Fruit fly (Drosophila melanogaster) whole organism, embryonic: ENCODE measurements around the gene Tlk.

Source experiments
- ATbp ChIP-seq: fragments of 200-800 bp; sonication (Bioruptor generic); optimal IDR thresholded peaks from 2 replicates; lab custom pipeline; 2017; ENCODE audit warnings: missing biosample characterization, mild to moderate bottlenecking, missing genetic modification characterization, missing genetic modification reagents
- Atf6 ChIP-seq: fragments of 200-800 bp; sonication (Bioruptor generic); IDR thresholded peaks from 2 replicates; pipeline ENCODE4 v1.3.6; 2022; ENCODE audit warnings: missing biosample characterization, missing genetic modification characterization
- Bdp1 ChIP-seq: fragments of 200-800 bp; sonication (Bioruptor generic); optimal IDR thresholded peaks from 3 replicates; lab custom pipeline; 2016; ENCODE audit warnings: missing biosample characterization, missing genetic modification characterization
- CG10147 ChIP-seq: fragments of 200-800 bp; sonication (Bioruptor generic); optimal IDR thresholded peaks from 2 replicates; lab custom pipeline; 2019; ENCODE audit warnings: missing biosample characterization, mild to moderate bottlenecking, missing genetic modification characterization, moderate library complexity
- CG11695 ChIP-seq: fragments of 200-800 bp; sonication (Bioruptor generic); IDR thresholded peaks from 3 replicates; pipeline ENCODE4 v1.3.6; 2022; ENCODE audit warnings: missing biosample characterization, missing genetic modification characterization
- CG11696 ChIP-seq: fragments of 200-800 bp; sonication (Bioruptor generic); IDR thresholded peaks from 2 replicates; pipeline ENCODE4 v1.3.6; 2022; ENCODE audit warnings: missing biosample characterization, missing genetic modification characterization
- CG14710 ChIP-seq: fragments of 200-800 bp; sonication (Bioruptor generic); optimal IDR thresholded peaks from 3 replicates; lab custom pipeline; 2019; ENCODE audit warnings: missing biosample characterization, mild to moderate bottlenecking, missing genetic modification characterization, moderate library complexity
- CG1529 ChIP-seq: fragments of 200-800 bp; sonication (Bioruptor generic); optimal IDR thresholded peaks from 3 replicates; lab custom pipeline; 2018; ENCODE audit warnings: missing biosample characterization, missing genetic modification characterization
- CG17359 ChIP-seq: fragments of 200-800 bp; sonication (Bioruptor generic); optimal IDR thresholded peaks from 3 replicates; lab custom pipeline; 2018; ENCODE audit warnings: missing biosample characterization, mild to moderate bottlenecking, missing genetic modification characterization, moderate library complexity
- CG17361 ChIP-seq: fragments of 200-800 bp; sonication (Bioruptor generic); IDR thresholded peaks from 3 replicates; pipeline ENCODE4 v1.3.6; 2022; ENCODE audit warnings: missing biosample characterization, missing genetic modification characterization
- CG17829 ChIP-seq: fragments of 200-800 bp; optimal IDR thresholded peaks from 2 replicates; lab custom pipeline; 2019; ENCODE audit warnings: missing biosample characterization, mild to moderate bottlenecking, missing genetic modification characterization, moderate library complexity
- CG18476 ChIP-seq: fragments of 200-800 bp; sonication (Bioruptor generic); optimal IDR thresholded peaks from 2 replicates; lab custom pipeline; 2016; ENCODE audit warnings: missing biosample characterization, mild to moderate bottlenecking, missing genetic modification characterization
- CG18764 ChIP-seq: fragments of 200-800 bp; sonication (Bioruptor generic); optimal IDR thresholded peaks from 3 replicates; lab custom pipeline; 2016; ENCODE audit warnings: missing biosample characterization, missing genetic modification characterization
- CG2202 ChIP-seq: fragments of 200-800 bp; sonication (Bioruptor generic); optimal IDR thresholded peaks from 2 replicates; lab custom pipeline; 2018; ENCODE audit warnings: missing biosample characterization, mild to moderate bottlenecking, missing genetic modification characterization
- CG2712 ChIP-seq: fragments of 200-800 bp; optimal IDR thresholded peaks from 3 replicates; lab custom pipeline; 2019; ENCODE audit warnings: missing biosample characterization, mild to moderate bottlenecking, missing genetic modification characterization, moderate library complexity
- CG30431 ChIP-seq: fragments of 200-800 bp; sonication (Bioruptor generic); optimal IDR thresholded peaks from 2 replicates; lab custom pipeline; 2017; ENCODE audit warnings: missing biosample characterization, missing genetic modification characterization
- CG31441 ChIP-seq: fragments of 200-800 bp; sonication (Bioruptor generic); IDR thresholded peaks from 2 replicates; pipeline ENCODE4 v1.3.6; 2022; ENCODE audit warnings: missing biosample characterization, missing genetic modification characterization
- CG43689 ChIP-seq: fragments of 200-800 bp; sonication (Bioruptor generic); IDR thresholded peaks from 2 replicates; pipeline ENCODE4 v1.3.6; 2022; ENCODE audit warnings: missing biosample characterization, missing genetic modification characterization
- CG5180 ChIP-seq: fragments of 200-800 bp; sonication (Bioruptor generic); optimal IDR thresholded peaks from 3 replicates; lab custom pipeline; 2017; ENCODE audit warnings: missing biosample characterization, missing genetic modification characterization, mild to moderate bottlenecking, moderate library complexity, missing genetic modification reagents
- CG6254 ChIP-seq: fragments of 200-800 bp; sonication (Bioruptor generic); optimal IDR thresholded peaks from 3 replicates; lab custom pipeline; 2017; ENCODE audit warnings: mild to moderate bottlenecking, missing biosample characterization, missing genetic modification reagents, missing genetic modification characterization
- CG6689 ChIP-seq: fragments of 200-800 bp; sonication (Bioruptor generic); IDR thresholded peaks from 2 replicates; pipeline ENCODE4 v1.3.6; 2022; ENCODE audit warnings: missing biosample characterization, missing genetic modification characterization
- CG9727 ChIP-seq: fragments of 200-800 bp; sonication (Bioruptor generic); optimal IDR thresholded peaks from 3 replicates; lab custom pipeline; 2017; ENCODE audit warnings: missing biosample characterization, mild to moderate bottlenecking, missing genetic modification characterization
- CG9817 ChIP-seq: fragments of 200-800 bp; sonication (Bioruptor generic); optimal IDR thresholded peaks from 2 replicates; lab custom pipeline; 2018; ENCODE audit warnings: missing biosample characterization, mild to moderate bottlenecking, missing genetic modification characterization, moderate library complexity
- D ChIP-seq, 2 experiments: fragments of 200-800 bp in 1 of 2; fragments of >200 bp in 1 of 2; sonication (Bioruptor generic) in 1 of 2; optimal IDR thresholded peaks; 2 replicates in 1 of 2; 3 replicates in 1 of 2; lab custom pipeline; 2017; ENCODE audit warnings: mild to moderate bottlenecking in 1 of 2, missing biosample characterization in 1 of 2, missing genetic modification characterization in 1 of 2, missing genetic modification reagents in 1 of 2
- D19A ChIP-seq: fragments of 200-800 bp; optimal IDR thresholded peaks from 3 replicates; lab custom pipeline; 2019; ENCODE audit warnings: missing biosample characterization, mild to moderate bottlenecking, missing genetic modification characterization, moderate library complexity
- Ets65A ChIP-seq: fragments of 200-800 bp; sonication (Bioruptor generic); peaks from one replicate; lab custom pipeline; 2016; ENCODE audit warnings: missing biosample characterization, missing genetic modification characterization
- NC2α ChIP-seq: fragments of 200-800 bp; sonication (Bioruptor generic); optimal IDR thresholded peaks from 2 replicates; lab custom pipeline; 2016; ENCODE audit warnings: missing biosample characterization, missing genetic modification characterization
- NfI ChIP-seq: fragments of 200-800 bp; sonication (Bioruptor generic); optimal IDR thresholded peaks from 3 replicates; lab custom pipeline; 2018; ENCODE audit warnings: missing biosample characterization, mild to moderate bottlenecking, missing genetic modification characterization, moderate library complexity
- Rx ChIP-seq: fragments of 200-800 bp; sonication (Bioruptor generic); IDR thresholded peaks from 2 replicates; pipeline ENCODE4 v1.3.6; 2022; ENCODE audit warnings: missing biosample characterization, missing genetic modification characterization
- Sox100B ChIP-seq: fragments of 200-800 bp; sonication (Bioruptor generic); optimal IDR thresholded peaks from 3 replicates; lab custom pipeline; 2018; ENCODE audit warnings: missing biosample characterization, mild to moderate bottlenecking, missing genetic modification characterization
- Sry-δ ChIP-seq: fragments of 200-800 bp; sonication (Bioruptor generic); optimal IDR thresholded peaks from 2 replicates; lab custom pipeline; 2016; ENCODE audit warnings: missing biosample characterization, missing genetic modification characterization
- chif ChIP-seq, 2 experiments: fragments of 200-800 bp; sonication (Bioruptor generic); optimal IDR thresholded peaks; 3 replicates each; lab custom pipeline; 2016; ENCODE audit warnings: missing biosample characterization in 2 of 2, missing genetic modification characterization in 2 of 2
- crp ChIP-seq, 2 experiments: fragments of 200-800 bp; sonication (Bioruptor generic); optimal IDR thresholded peaks; 2 replicates in 1 of 2; 3 replicates in 1 of 2; lab custom pipeline; 2017; ENCODE audit warnings: missing biosample characterization in 2 of 2, missing genetic modification characterization in 2 of 2, mild to moderate bottlenecking in 1 of 2, moderate library complexity in 1 of 2
- ems ChIP-seq: fragments of 200-800 bp; sonication (Bioruptor generic); optimal IDR thresholded peaks from 3 replicates; lab custom pipeline; 2016; ENCODE audit warnings: missing biosample characterization, missing genetic modification characterization
- gsb ChIP-seq: fragments of 200-800 bp; sonication (Bioruptor generic); IDR thresholded peaks from 2 replicates; pipeline ENCODE4 v1.3.6; 2022; ENCODE audit warnings: missing biosample characterization, missing genetic modification characterization
- hbn ChIP-seq: fragments of 200-800 bp; sonication (Bioruptor generic); IDR thresholded peaks from 2 replicates; pipeline ENCODE4 v1.3.6; 2022; ENCODE audit warnings: missing biosample characterization, missing genetic modification characterization; ENCODE audit not compliant: partially characterized antibody
- jing ChIP-seq: fragments of 200-800 bp; sonication (Bioruptor generic); optimal IDR thresholded peaks from 2 replicates; lab custom pipeline; 2018; ENCODE audit warnings: missing biosample characterization, mild to moderate bottlenecking, missing genetic modification characterization
- kah ChIP-seq: fragments of 200-800 bp; sonication (Bioruptor generic); optimal IDR thresholded peaks from 2 replicates; lab custom pipeline; 2018; ENCODE audit warnings: missing biosample characterization, mild to moderate bottlenecking, missing genetic modification characterization
- kay ChIP-seq: fragments of 200-800 bp; sonication (Bioruptor generic); optimal IDR thresholded peaks from 2 replicates; lab custom pipeline; 2016; ENCODE audit warnings: missing biosample characterization, missing genetic modification characterization
- ranshi ChIP-seq: fragments of 200-800 bp; sonication (Bioruptor generic); IDR thresholded peaks from 2 replicates; pipeline ENCODE4 v1.3.6; 2022; ENCODE audit warnings: missing biosample characterization, missing genetic modification characterization
- scrt ChIP-seq: fragments of 200-800 bp; sonication (Bioruptor generic); optimal IDR thresholded peaks from 2 replicates; lab custom pipeline; 2018; ENCODE audit warnings: missing biosample characterization, mild to moderate bottlenecking, missing genetic modification characterization, moderate library complexity
- sens-2 ChIP-seq: fragments of 200-800 bp; sonication (Bioruptor generic); IDR thresholded peaks from 2 replicates; pipeline ENCODE4 v1.3.6; 2022; ENCODE audit warnings: missing biosample characterization, missing genetic modification characterization
- sug ChIP-seq: fragments of 200-800 bp; optimal IDR thresholded peaks from 2 replicates; lab custom pipeline; 2019; ENCODE audit warnings: missing biosample characterization, mild to moderate bottlenecking, missing genetic modification characterization, moderate library complexity
- trem ChIP-seq: fragments of 200-800 bp; optimal IDR thresholded peaks from 3 replicates; lab custom pipeline; 2019; ENCODE audit warnings: missing biosample characterization, mild to moderate bottlenecking, missing genetic modification characterization, moderate library complexity
- wor ChIP-seq: fragments of 200-800 bp; sonication (Bioruptor generic); IDR thresholded peaks from 2 replicates; pipeline ENCODE4 v1.3.6; 2022; ENCODE audit warnings: missing biosample characterization, missing genetic modification characterization

The Tlk gene

dm6 chrX:3691623-3692553 is 27.9 kb upstream of the Tlk start (continued):
- TF ChIP-seq CG18764 (peak; percentile 56), Rx (peak; percentile 57), CG2712 (tag; lab: Kevin White, UChicago) (peak; percentile 86), sens-2 (GFP tag; lab: Robert Waterston, UW) (peak; percentile 60), kah (GFP tag; lab: Kevin White, UChicago) (peak; percentile 81), CG2202 (tag; lab: Kevin White, UChicago) (peak; percentile 49), ranshi (GFP tag; lab: Robert Waterston, UW) (peak; percentile 77), CG17361 (GFP tag; lab: Robert Waterston, UW) (peak; percentile 77), CG6254 (peak; percentile 69), Atf6 (GFP tag; lab: Robert Waterston, UW) (peak; percentile 53; the same call in 1 of the 2 replicates)

DNA sequence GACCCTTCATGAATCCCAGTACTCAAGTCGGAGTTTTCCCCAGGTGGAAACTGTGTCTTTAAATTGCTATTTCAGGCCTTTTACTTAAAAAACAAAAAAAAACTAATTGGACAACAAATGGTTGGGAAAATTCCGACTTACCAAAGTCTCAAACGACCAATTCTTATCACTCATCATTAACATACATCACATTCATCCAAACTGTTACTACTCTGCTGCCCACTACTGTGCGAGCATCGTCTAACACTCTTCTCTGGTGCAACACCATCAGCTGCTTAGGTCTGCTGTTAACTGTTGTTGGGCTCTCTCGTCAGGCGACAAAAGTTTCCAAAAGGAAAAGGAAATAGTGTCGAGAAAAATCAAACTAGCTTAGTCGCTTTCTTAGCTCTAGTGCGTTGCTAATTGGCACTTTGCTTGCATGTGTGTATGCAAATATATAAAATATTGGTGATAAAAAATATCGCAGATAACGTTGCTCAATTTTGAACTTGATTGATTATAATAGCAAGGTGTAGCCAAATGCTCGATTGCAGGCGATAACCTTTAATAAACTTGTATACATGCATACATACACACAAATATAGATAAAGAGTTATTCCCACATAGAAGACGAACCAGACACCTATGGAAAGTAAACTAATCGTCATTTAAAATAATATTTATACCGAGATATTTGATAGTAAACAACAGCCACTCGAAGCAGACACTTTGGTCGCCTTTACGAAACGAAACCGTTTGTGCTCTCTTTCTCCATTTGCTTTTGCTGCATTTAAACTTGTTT is 25.6 kb upstream of the Tlk start:
- peak; percentile 84 for TF ChIP-seq CG11696 (GFP tag; lab: Robert Waterston, UW)
- no peak for TF ChIP-seq kay
- TF ChIP-seq wor (GFP tag; lab: Robert Waterston, UW): no peak
- TF ChIP-seq CG43689 (GFP tag; lab: Robert Waterston, UW): no peak
- TF ChIP-seq CG5180 (GFP tag; lab: Kevin White, UChicago): peak; percentile 66
- TF ChIP-seq NC2α: peak; percentile 32
- TF ChIP-seq CG10147 (GFP tag; lab: Kevin White, UChicago): no peak
- TF ChIP-seq ATbp: peak; percentile 57
- TF ChIP-seq CG14710 (tag; lab: Kevin White, UChicago): peak; percentile 78
- no peak for TF ChIP-seq Bdp1 (GFP tag; lab: Kevin White, UChicago)
- TF ChIP-seq chif (GFP tag; optimal IDR thresholded peaks at IDR 0.05; lab: Kevin White, UChicago): peak; percentile 37 to 64
- peak; percentile 4 for TF ChIP-seq CG30431 (GFP tag; lab: Kevin White, UChicago)
- TF ChIP-seq gsb (GFP tag; lab: Robert Waterston, UW): no peak
- peak; percentile 69 for TF ChIP-seq D19A
- TF ChIP-seq ems (GFP tag; lab: Kevin White, UChicago): peak; percentile 55
- TF ChIP-seq Sry-δ (GFP tag; lab: Kevin White, UChicago): peak; percentile 12
- peak; percentile 51 for TF ChIP-seq NfI
- TF ChIP-seq CG1529 (GFP tag; lab: Kevin White, UChicago): peak; percentile 58
- TF ChIP-seq Sox100B: peak; percentile 83
- TF ChIP-seq CG9817 (tag; lab: Kevin White, UChicago): peak; percentile 6
- TF ChIP-seq CG11695: peak; percentile 34; the same call in 1 of the 3 replicates
- no peak for TF ChIP-seq D (optimal IDR thresholded peaks at IDR 0.05; lab: Kevin White, UChicago)
- peak; percentile 58 for TF ChIP-seq D (GFP tag; optimal IDR thresholded peaks at IDR 0.05; lab: Kevin White, UChicago)
- peak in 1 of 2 experiments; percentile 44 for TF ChIP-seq crp (GFP tag; optimal IDR thresholded peaks at IDR 0.05; lab: Kevin White, UChicago)
- peak; percentile 16; the same call in 1 of the 2 replicates for TF ChIP-seq CG6689
- peak; percentile 42 for TF ChIP-seq CG18476 (GFP tag; lab: Kevin White, UChicago)
- TF ChIP-seq CG17359 (tag; lab: Kevin White, UChicago): peak; percentile 70
- no peak for TF ChIP-seq hbn (GFP tag; lab: Robert Waterston, UW)
- TF ChIP-seq trem (tag; lab: Kevin White, UChicago): peak; percentile 29
- peak; percentile 80 for TF ChIP-seq CG9727 (GFP tag; lab: Kevin White, UChicago)
- peak; percentile 55 for TF ChIP-seq jing (GFP tag; lab: Kevin White, UChicago)
- peak; percentile 55 for TF ChIP-seq CG17829 (tag; lab: Kevin White, UChicago)
- TF ChIP-seq Ets65A (GFP tag; lab: Kevin White, UChicago): peak; percentile 89
- TF ChIP-seq CG31441 (GFP tag; lab: Robert Waterston, UW): peak; percentile 73
- TF ChIP-seq scrt (GFP tag; lab: Kevin White, UChicago): peak; percentile 16
- TF ChIP-seq sug (tag; lab: Kevin White, UChicago): no peak
